Worm (Caenorhabditis elegans): ENCODE measurements around the gene Y79H2A.2.

- TF ChIP-seq ceh-83 (GFP tag; optimal IDR thresholded peaks at IDR 0.05) = no peak
- TF ChIP-seq nhr-12 (tag; optimal IDR thresholded peaks at IDR 0.05) = no peak
- no peak for TF ChIP-seq nhr-28 (tag; optimal IDR thresholded peaks at IDR 0.05)
- TF ChIP-seq elt-3 (tag; optimal IDR thresholded peaks at IDR 0.05) = no peak
- no peak for TF ChIP-seq lin-32 (GFP tag; optimal IDR thresholded peaks at IDR 0.05)
- no peak for TF ChIP-seq tbx-8 (GFP tag; optimal IDR thresholded peaks at IDR 0.05)
- TF ChIP-seq pha-4 (tag; optimal IDR thresholded peaks at IDR 0.05) = no peak
- no peak for TF ChIP-seq lin-13 (tag; optimal IDR thresholded peaks at IDR 0.05)
- TF ChIP-seq unc-62 (GFP tag; optimal IDR thresholded peaks at IDR 0.05) = no peak
- no peak for TF ChIP-seq ces-1 (GFP tag; optimal IDR thresholded peaks at IDR 0.05)
- no peak for TF ChIP-seq nhr-76 (tag; optimal IDR thresholded peaks at IDR 0.05)
- no peak for TF ChIP-seq bed-3 (GFP tag; optimal IDR thresholded peaks at IDR 0.05)
Measured at ce11 chrIII:12002850-12003249, 27.7 kb downstream of the Y79H2A.2 start, which contains the start of gene Y56A3A.33.

All from whole organism, mixed stage, embryonic.